ENCODE assay signal across 3 worm cellular contexts in the genomic region with DNA sequence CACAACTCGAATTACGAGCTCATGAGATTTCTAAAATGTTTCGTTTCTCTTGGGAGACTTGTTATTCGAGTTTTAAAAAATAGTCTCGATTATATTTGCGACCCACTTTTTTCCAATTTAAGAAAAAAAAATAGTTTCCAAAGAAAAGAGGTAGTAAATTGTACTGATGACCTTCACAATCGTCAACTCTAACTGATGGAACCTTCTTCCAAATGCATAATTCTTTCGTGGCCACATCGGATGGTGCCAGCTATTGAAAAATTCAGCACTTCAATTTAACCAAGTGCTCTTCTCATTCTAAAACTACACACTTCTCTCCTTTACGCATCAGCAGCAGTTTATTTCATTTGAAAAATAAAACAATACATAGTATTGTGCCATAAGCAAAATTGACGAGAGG.
TF ChIP-seq lines count a peak whose summit lies in the region.

No protein-coding gene starts in this region.

TF ChIP-seq in whole organism, L1 larva, 84 proteins besides CTCF, POLR2A, EP300 and RAD21:
- TF ChIP-seq mab-9 (GFP tag; IDR thresholded peaks at IDR 0.05; lab: Robert Waterston, UW) (0 out of 2 replicates have a peak, but pooled peaks have one; percentile 3), nhr-12 (tag; optimal IDR thresholded peaks at IDR 0.05; lab: Kevin White, UChicago) (no peak)

TF ChIP-seq in whole organism, L4 larva, 104 proteins besides CTCF, POLR2A, EP300 and RAD21:
- TF ChIP-seq unc-62 (GFP tag; optimal IDR thresholded peaks at IDR 0.05 in 1 of 2; lab: Kevin White, UChicago) (peak in 1 of 2 experiments; percentile 95), unc-62 (tag; optimal IDR thresholded peaks at IDR 0.05; lab: Kevin White, UChicago) (no peak), aly-2 (tag; optimal IDR thresholded peaks at IDR 0.05; lab: Kevin White, UChicago) (no peak), aha-1 (tag; lab: Kevin White, UChicago) (peak; percentile 39), daf-19 (GFP tag; conservative IDR thresholded peaks at IDR 0.05; lab: Robert Waterston, UW) (no peak), hmg-1.1 (GFP tag; IDR thresholded peaks at IDR 0.05; lab: Robert Waterston, UW) (no peak)

TF ChIP-seq in whole organism, young adult, 124 proteins besides CTCF, POLR2A, EP300 and RAD21:
- TF ChIP-seq C06A6.2 (GFP tag; conservative IDR thresholded peaks at IDR 0.05; lab: Robert Waterston, UW) (no peak), athp-1 (tag; optimal IDR thresholded peaks at IDR 0.05; lab: Kevin White, UChicago) (no peak), ama-1 (optimal IDR thresholded peaks at IDR 0.05; lab: Kevin White, UChicago) (no peak), ama-1 (GFP tag; optimal IDR thresholded peaks at IDR 0.05; lab: Kevin White, UChicago) (peak in 1 of 2 experiments; percentile 11), fkh-3 (tag; optimal IDR thresholded peaks at IDR 0.05; lab: Kevin White, UChicago) (no peak), let-607 (tag; optimal IDR thresholded peaks at IDR 0.05; lab: Kevin White, UChicago) (no peak), dox-1 (GFP tag; IDR thresholded peaks at IDR 0.05; lab: Robert Waterston, UW) (no peak), Y79H2A.3 (GFP tag; conservative IDR thresholded peaks at IDR 0.05; lab: Robert Waterston, UW) (no peak), madf-8 (GFP tag; conservative IDR thresholded peaks at IDR 0.05; lab: Robert Waterston, UW) (no peak), F33H1.4 (GFP tag; IDR thresholded peaks at IDR 0.05; lab: Robert Waterston, UW) (no peak), hrde-1 (tag; optimal IDR thresholded peaks at IDR 0.05; lab: Kevin White, UChicago; ENCODE audit: borderline replicate concordance) (peak; percentile 37), akir-1 (GFP tag; optimal IDR thresholded peaks at IDR 0.05; lab: Kevin White, UChicago) (no peak), snpc-3.4 (tag; optimal IDR thresholded peaks at IDR 0.05; lab: Kevin White, UChicago) (no peak), ceh-100 (GFP tag; IDR thresholded peaks at IDR 0.05; lab: Robert Waterston, UW) (no peak), mcd-1 (GFP tag; IDR thresholded peaks at IDR 0.05; lab: Robert Waterston, UW) (no peak), lir-1 (GFP tag; conservative IDR thresholded peaks at IDR 0.05; lab: Robert Waterston, UW) (no peak), madf-6 (GFP tag; IDR thresholded peaks at IDR 0.05; lab: Robert Waterston, UW) (no peak), F10E7.11 (tag; optimal IDR thresholded peaks at IDR 0.05; lab: Kevin White, UChicago) (no peak), him-1 (tag; optimal IDR thresholded peaks at IDR 0.05; lab: Kevin White, UChicago) (peak; percentile 70), snpc-1.1 (tag; optimal IDR thresholded peaks at IDR 0.05; lab: Kevin White, UChicago; ENCODE audit: insufficient read depth) (no peak)
